Fruit fly (Drosophila melanogaster) whole organism, prepupa: ENCODE measurements around the gene CG9921.

Experiments
- Blimp-1 ChIP-seq: fragments of 200-800 bp; sonication (Bioruptor generic); optimal IDR thresholded peaks from 3 replicates; lab custom pipeline; 2017; ENCODE audit warnings: missing biosample characterization, missing genetic modification characterization, mild to moderate bottlenecking, moderate library complexity, missing genetic modification reagents
- CG11294 ChIP-seq: fragments of 200-800 bp; sonication (Bioruptor generic); IDR thresholded peaks from 2 replicates; pipeline ENCODE4 v1.3.6; 2022; ENCODE audit warnings: missing biosample characterization, missing genetic modification characterization
- CG16779 ChIP-seq: fragments of 200-800 bp; sonication (Bioruptor generic); optimal IDR thresholded peaks from 3 replicates; lab custom pipeline; 2017; ENCODE audit warnings: missing biosample characterization, mild to moderate bottlenecking, missing genetic modification characterization
- CG3032 ChIP-seq: fragments of 200-800 bp; optimal IDR thresholded peaks from 2 replicates; lab custom pipeline; 2019; ENCODE audit warnings: missing biosample characterization, mild to moderate bottlenecking, missing genetic modification characterization, moderate library complexity
- CG3919 ChIP-seq: fragments of 200-800 bp; sonication (Bioruptor generic); optimal IDR thresholded peaks from 3 replicates; lab custom pipeline; 2016; ENCODE audit warnings: missing biosample characterization, missing genetic modification characterization
- CG6808 ChIP-seq: fragments of 200-800 bp; sonication (Bioruptor generic); optimal IDR thresholded peaks from 3 replicates; lab custom pipeline; 2017; ENCODE audit warnings: missing biosample characterization, missing genetic modification characterization, mild to moderate bottlenecking, moderate library complexity, missing genetic modification reagents
- CG8119 ChIP-seq: fragments of 200-800 bp; sonication (Bioruptor generic); IDR thresholded peaks from 3 replicates; pipeline ENCODE4 v1.3.6; 2022; ENCODE audit warnings: missing biosample characterization, missing genetic modification characterization
- Sox102F ChIP-seq: fragments of 200-800 bp; sonication (Bioruptor generic); optimal IDR thresholded peaks from 2 replicates; lab custom pipeline; 2016; ENCODE audit warnings: missing biosample characterization, mild to moderate bottlenecking, missing genetic modification characterization
- Sox14 ChIP-seq: fragments of 200-800 bp; sonication (Bioruptor generic); optimal IDR thresholded peaks from 3 replicates; lab custom pipeline; 2016; ENCODE audit warnings: missing biosample characterization, missing genetic modification characterization
- acj6 ChIP-seq: fragments of 200-800 bp; sonication (Bioruptor generic); optimal IDR thresholded peaks from 3 replicates; lab custom pipeline; 2016; ENCODE audit warnings: missing biosample characterization, missing genetic modification characterization
- fd59A ChIP-seq: fragments of 200-800 bp; sonication (Bioruptor generic); optimal IDR thresholded peaks from 2 replicates; lab custom pipeline; 2017; ENCODE audit warnings: missing biosample characterization, mild to moderate bottlenecking, missing genetic modification characterization, missing genetic modification reagents
- vri ChIP-seq: fragments of 200-800 bp; sonication (Bioruptor generic); optimal IDR thresholded peaks from 3 replicates; lab custom pipeline; 2016; ENCODE audit warnings: missing biosample characterization, mild to moderate bottlenecking, missing genetic modification characterization

dm6 chrX:16334251-16334860, 956 bp upstream of the CG9921 start:
- TF ChIP-seq Blimp-1: no peak
- TF ChIP-seq vri: no peak
- TF ChIP-seq CG3919 (GFP tag; lab: Kevin White, UChicago): no peak
- TF ChIP-seq CG16779 (tag; lab: Kevin White, UChicago): no peak
- TF ChIP-seq CG3032: no peak
- TF ChIP-seq acj6 (GFP tag; lab: Kevin White, UChicago): no peak
- TF ChIP-seq CG11294: no peak
- TF ChIP-seq Sox14 (GFP tag; lab: Kevin White, UChicago): no peak
- no peak for TF ChIP-seq Sox102F (GFP tag; lab: Kevin White, UChicago)
- no peak for TF ChIP-seq fd59A (GFP tag; lab: Kevin White, UChicago)
- TF ChIP-seq CG6808: no peak
- TF ChIP-seq CG8119 (GFP tag; lab: Robert Waterston, UW): no peak
